Worm (Caenorhabditis elegans) whole organism, L1 larva: ENCODE measurements around the gene B0001.4.

ENCODE experiments used
- C16A3.4 ChIP-seq: fragments of 150-350 bp; optimal IDR thresholded peaks from 2 replicates; lab custom pipeline; 2014; ENCODE audit warnings: missing biosample characterization, missing genetic modification characterization
- F16B12.6 ChIP-seq: fragments of 150-350 bp; optimal IDR thresholded peaks from 2 replicates; lab custom pipeline; 2014; ENCODE audit warnings: missing biosample characterization, missing genetic modification characterization
- Y116A8C.19 ChIP-seq: sonication (generic microtip); optimal IDR thresholded peaks from 2 replicates; lab custom pipeline; 2016; ENCODE audit warnings: missing compliant biosample characterization, missing genetic modification characterization, borderline replicate concordance
- ama-1 ChIP-seq: fragments of 150-350 bp; optimal IDR thresholded peaks from 2 replicates; lab custom pipeline; 2014
- blmp-1 ChIP-seq: fragments of 150-350 bp; optimal IDR thresholded peaks from 2 replicates; lab custom pipeline; 2014; ENCODE audit warnings: missing biosample characterization, missing genetic modification characterization
- ceh-8 ChIP-seq: fragments of 200-800 bp; sonication (Bioruptor generic); optimal IDR thresholded peaks from 2 replicates; lab custom pipeline; 2018; ENCODE audit warnings: mild to moderate bottlenecking, missing genetic modification characterization, moderate library complexity, missing compliant biosample characterization
- ceh-82 ChIP-seq, 3 experiments: fragments of 150-350 bp in 1 of 3; sonication (generic microtip) in 2 of 3; optimal IDR thresholded peaks; 2 replicates each; lab custom pipeline; 2014 to 2017; ENCODE audit warnings: missing biosample characterization in 3 of 3, missing genetic modification characterization in 3 of 3
- ces-1 ChIP-seq: fragments of 150-350 bp; optimal IDR thresholded peaks from 2 replicates; lab custom pipeline; 2014; ENCODE audit warnings: missing biosample characterization, missing genetic modification reagents, missing genetic modification characterization
- efl-1 ChIP-seq, 4 experiments: fragments of 150-350 bp; optimal IDR thresholded peaks in 3 of 4; peaks in 1 of 4; 1 replicate in 1 of 4; 2 replicates in 3 of 4; lab custom pipeline; 2014; ENCODE audit warnings: missing biosample characterization in 2 of 4, missing genetic modification characterization in 2 of 4, missing genetic modification reagents in 2 of 4
- efl-3 ChIP-seq: fragments of 200-800 bp; sonication (Bioruptor generic); optimal IDR thresholded peaks from 2 replicates; lab custom pipeline; 2018; ENCODE audit warnings: mild to moderate bottlenecking, missing genetic modification characterization, missing compliant biosample characterization
- egl-13 ChIP-seq: sonication (generic microtip); optimal IDR thresholded peaks from 2 replicates; lab custom pipeline; 2016; ENCODE audit warnings: missing genotype, missing genetic modification reagents, missing genetic modification characterization, missing compliant biosample characterization
- ets-5 ChIP-seq: fragments of 200-800 bp; sonication (Bioruptor generic); IDR thresholded peaks from 2 replicates; pipeline ENCODE4 v1.3.6; 2022; ENCODE audit warnings: missing genetic modification characterization, missing compliant biosample characterization
- fkh-4 ChIP-seq: sonication (generic microtip); optimal IDR thresholded peaks from 2 replicates; lab custom pipeline; 2016; ENCODE audit warnings: missing compliant biosample characterization, missing genetic modification characterization, borderline replicate concordance
- fkh-8 ChIP-seq: sonication (generic microtip); optimal IDR thresholded peaks from 2 replicates; lab custom pipeline; 2016; ENCODE audit warnings: mild to moderate bottlenecking, missing genetic modification characterization, missing compliant biosample characterization
- fos-1 ChIP-seq: fragments of 150-350 bp; optimal IDR thresholded peaks from 2 replicates; lab custom pipeline; 2014; ENCODE audit warnings: missing biosample characterization, missing genetic modification characterization
- hlh-4 ChIP-seq: sonication (generic microtip); optimal IDR thresholded peaks from 2 replicates; lab custom pipeline; 2016; ENCODE audit warnings: mild to moderate bottlenecking, missing genetic modification characterization, missing compliant biosample characterization
- isw-1 ChIP-seq: fragments of 200-800 bp; sonication (Bioruptor generic); IDR thresholded peaks from 2 replicates; pipeline ENCODE4 v1.3.6; 2022; ENCODE audit warnings: missing genetic modification characterization, missing compliant biosample characterization
- lin-13 ChIP-seq: fragments of 150-350 bp; optimal IDR thresholded peaks from 2 replicates; lab custom pipeline; 2014; ENCODE audit warnings: missing biosample characterization, missing genetic modification reagents, missing genetic modification characterization
- lin-14 ChIP-seq: fragments of 200-800 bp; sonication (Bioruptor generic); optimal IDR thresholded peaks from 2 replicates; lab custom pipeline; 2018; ENCODE audit warnings: mild to moderate bottlenecking, missing genetic modification characterization, moderate library complexity, missing compliant biosample characterization
- lin-15B ChIP-seq: fragments of 150-350 bp; sonication (generic microtip); optimal IDR thresholded peaks from 3 replicates; lab custom pipeline; 2014; ENCODE audit warnings: missing biosample characterization, missing genetic modification characterization
- lin-35 ChIP-seq, 2 experiments: fragments of 150-350 bp; optimal IDR thresholded peaks; 2 replicates each; lab custom pipeline; 2014; ENCODE audit warnings: missing biosample characterization in 2 of 2, missing genetic modification characterization in 2 of 2, missing genetic modification reagents in 2 of 2
- lir-3 ChIP-seq: sonication (generic microtip); optimal IDR thresholded peaks from 2 replicates; lab custom pipeline; 2016; ENCODE audit warnings: mild to moderate bottlenecking, missing genetic modification characterization, moderate library complexity, missing compliant biosample characterization; ENCODE audit not compliant: poor library complexity
- lsy-2 ChIP-seq, 2 experiments: fragments of 150-350 bp; optimal IDR thresholded peaks; 2 replicates each; lab custom pipeline; 2014; ENCODE audit warnings: missing biosample characterization in 2 of 2, missing genetic modification characterization in 2 of 2
- mab-9 ChIP-seq: fragments of 200-800 bp; sonication (Bioruptor generic); IDR thresholded peaks from 2 replicates; pipeline ENCODE4 v1.3.6; 2022; ENCODE audit warnings: missing genetic modification reagents, missing genetic modification characterization, missing compliant biosample characterization
- mep-1 ChIP-seq: fragments of 150-350 bp; optimal IDR thresholded peaks from 2 replicates; lab custom pipeline; 2014; ENCODE audit warnings: missing biosample characterization, missing genetic modification characterization
- nhr-11 ChIP-seq: fragments of 150-350 bp; optimal IDR thresholded peaks from 2 replicates; lab custom pipeline; 2014; ENCODE audit warnings: missing biosample characterization, missing genetic modification characterization
- nhr-19 ChIP-seq: fragments of 200-800 bp; sonication (Bioruptor generic); conservative IDR thresholded peaks from 2 replicates; pipeline ENCODE4 v1.3.6; 2022; ENCODE audit warnings: missing genetic modification characterization, missing compliant biosample characterization
- nhr-237 ChIP-seq: fragments of 150-350 bp; optimal IDR thresholded peaks from 2 replicates; lab custom pipeline; 2014; ENCODE audit warnings: missing biosample characterization, missing genetic modification characterization
- nhr-47 ChIP-seq: sonication (generic microtip); optimal IDR thresholded peaks from 2 replicates; lab custom pipeline; 2016; ENCODE audit warnings: mild to moderate bottlenecking, missing genetic modification characterization, moderate library complexity, missing compliant biosample characterization
- nhr-71 ChIP-seq: sonication (generic microtip); optimal IDR thresholded peaks from 2 replicates; lab custom pipeline; 2016; ENCODE audit warnings: mild to moderate bottlenecking, missing genetic modification characterization, moderate library complexity, missing compliant biosample characterization
- nhr-76 ChIP-seq: sonication (generic microtip); optimal IDR thresholded peaks from 2 replicates; lab custom pipeline; 2017; ENCODE audit warnings: missing biosample characterization, missing genetic modification characterization
- nhr-77 ChIP-seq: fragments of 150-350 bp; optimal IDR thresholded peaks from 2 replicates; lab custom pipeline; 2014; ENCODE audit warnings: missing biosample characterization, missing genetic modification characterization
- nhr-84 ChIP-seq: sonication (generic microtip); optimal IDR thresholded peaks from 2 replicates; lab custom pipeline; 2017; ENCODE audit warnings: missing biosample characterization, missing genetic modification characterization
- pag-3 ChIP-seq: sonication (generic microtip); optimal IDR thresholded peaks from 2 replicates; lab custom pipeline; 2017; ENCODE audit warnings: missing genetic modification characterization, mild to moderate bottlenecking, missing compliant biosample characterization, antibody characterized with exemption, borderline replicate concordance; ENCODE audit not compliant: insufficient read depth
- rnt-1 ChIP-seq: sonication (generic microtip); optimal IDR thresholded peaks from 2 replicates; lab custom pipeline; 2016; ENCODE audit warnings: mild to moderate bottlenecking, missing genetic modification characterization, moderate library complexity, missing compliant biosample characterization
- sox-4 ChIP-seq: sonication (generic microtip); optimal IDR thresholded peaks from 2 replicates; lab custom pipeline; 2016; ENCODE audit warnings: missing genetic modification characterization, missing compliant biosample characterization
- sptf-1 ChIP-seq: fragments of 150-350 bp; optimal IDR thresholded peaks from 2 replicates; lab custom pipeline; 2014; ENCODE audit warnings: missing biosample characterization, missing genetic modification characterization
- sup-37 ChIP-seq: fragments of 200-800 bp; sonication (Bioruptor generic); optimal IDR thresholded peaks from 2 replicates; lab custom pipeline; 2018; ENCODE audit warnings: mild to moderate bottlenecking, missing genetic modification characterization, missing compliant biosample characterization
- unc-30 ChIP-seq: sonication (generic microtip); optimal IDR thresholded peaks from 2 replicates; lab custom pipeline; 2017; ENCODE audit warnings: missing biosample characterization, missing genetic modification characterization
- unc-86 ChIP-seq: sonication (generic microtip); optimal IDR thresholded peaks from 2 replicates; lab custom pipeline; 2016; ENCODE audit warnings: missing genetic modification characterization, missing compliant biosample characterization
- unc-98 ChIP-seq: fragments of 200-800 bp; sonication (Bioruptor generic); IDR thresholded peaks from 2 replicates; pipeline ENCODE4 v1.3.6; 2022; ENCODE audit warnings: missing genetic modification characterization, missing compliant biosample characterization
- vab-15 ChIP-seq: sonication (generic microtip); optimal IDR thresholded peaks from 2 replicates; lab custom pipeline; 2017; ENCODE audit warnings: missing genotype, mild to moderate bottlenecking, missing genetic modification characterization, missing compliant biosample characterization
- zip-4 ChIP-seq: fragments of 200-800 bp; sonication (Bioruptor generic); optimal IDR thresholded peaks from 2 replicates; lab custom pipeline; 2018; ENCODE audit warnings: mild to moderate bottlenecking, missing genetic modification characterization, moderate library complexity, missing compliant biosample characterization

B0001.4 gene

ce11 chrIV:12126740-12127472 lies 11.1 kb downstream of the B0001.4 start:
- no peak for TF ChIP-seq isw-1 (GFP tag; lab: Robert Waterston, UW)
- TF ChIP-seq zip-4 (GFP tag; lab: Kevin White, UChicago) = no peak
- TF ChIP-seq blmp-1 (tag; lab: Kevin White, UChicago) = no peak
- TF ChIP-seq lin-14 (GFP tag; lab: Kevin White, UChicago) = peak; percentile 51
- no peak for TF ChIP-seq unc-30
- TF ChIP-seq nhr-237 = no peak
- no peak for TF ChIP-seq unc-98 (GFP tag; lab: Robert Waterston, UW)
- no peak for TF ChIP-seq C16A3.4
- TF ChIP-seq mep-1 = peak; percentile 2
- TF ChIP-seq lin-35 (GFP tag; optimal IDR thresholded peaks at IDR 0.05; lab: Kevin White, UChicago) = no peak
- TF ChIP-seq nhr-71 (tag; lab: Kevin White, UChicago) = peak; percentile 26
- TF ChIP-seq lir-3 (tag; lab: Kevin White, UChicago) = no peak
- TF ChIP-seq ces-1 = no peak
- no peak for TF ChIP-seq nhr-19 (GFP tag; lab: Robert Waterston, UW)
- TF ChIP-seq nhr-77 = no peak
- TF ChIP-seq nhr-84 (tag; lab: Kevin White, UChicago) = no peak
- peak; percentile 55 for TF ChIP-seq fkh-8 (tag; lab: Kevin White, UChicago)
- no peak for TF ChIP-seq lin-13 (GFP tag; lab: Kevin White, UChicago)
- no peak for TF ChIP-seq ets-5 (GFP tag; lab: Robert Waterston, UW)
- TF ChIP-seq ceh-8 = no peak
- no peak for TF ChIP-seq fkh-4 (tag; lab: Kevin White, UChicago)
- TF ChIP-seq ama-1 (lab: Kevin White, UChicago) = no peak
- TF ChIP-seq nhr-47 (tag; lab: Kevin White, UChicago) = peak; percentile 27

ce11 chrIV:12124314-12125084 lies 13.5 kb downstream of the B0001.4 start, which contains the start of gene dhhc-6:
Gene dhhc-6, plus strand, starts transcription at chrIV:12124952.
- TF ChIP-seq hlh-4 (tag; lab: Kevin White, UChicago) = no peak
- TF ChIP-seq pag-3 (tag; lab: Kevin White, UChicago) = no peak
- TF ChIP-seq nhr-237 = no peak
- TF ChIP-seq rnt-1 (tag; lab: Kevin White, UChicago) = no peak
- no peak for TF ChIP-seq sptf-1 (tag; lab: Kevin White, UChicago)
- no peak for TF ChIP-seq fkh-4 (tag; lab: Kevin White, UChicago)
- no peak for TF ChIP-seq vab-15 (tag; lab: Kevin White, UChicago)
- TF ChIP-seq nhr-76 = no peak
- TF ChIP-seq sox-4 (tag; lab: Kevin White, UChicago) = no peak
- TF ChIP-seq blmp-1 (tag; lab: Kevin White, UChicago) = no peak
- no peak for TF ChIP-seq fos-1 (tag; lab: Kevin White, UChicago)
- TF ChIP-seq, all 84 proteins: peak for 0

- TF ChIP-seq lsy-2 (tag; optimal IDR thresholded peaks at IDR 0.05; lab: Kevin White, UChicago) = peak; percentile 8 to 54
- no peak for TF ChIP-seq Y116A8C.19 (tag; lab: Kevin White, UChicago)
- no peak for TF ChIP-seq pag-3 (tag; lab: Kevin White, UChicago)
- TF ChIP-seq mep-1 = peak; percentile 13
- TF ChIP-seq efl-1 (optimal IDR thresholded peaks at IDR 0.05; lab: Kevin White, UChicago) = peak in 1 of 2 experiments; percentile 7
- peak in 1 of 2 experiments; percentile 35 for TF ChIP-seq efl-1 (GFP tag; optimal IDR thresholded peaks at IDR 0.05 in 1 of 2; lab: Kevin White, UChicago)
- TF ChIP-seq blmp-1 (tag; lab: Kevin White, UChicago) = peak; percentile 19
- TF ChIP-seq ama-1 (lab: Kevin White, UChicago) = peak; percentile 21
- no peak for TF ChIP-seq mab-9 (GFP tag; lab: Robert Waterston, UW)
- no peak for TF ChIP-seq sox-4 (tag; lab: Kevin White, UChicago)
- TF ChIP-seq F16B12.6 = no peak
- TF ChIP-seq nhr-11 = no peak
- TF ChIP-seq sup-37 (GFP tag; lab: Kevin White, UChicago) = no peak
- no peak for TF ChIP-seq zip-4 (GFP tag; lab: Kevin White, UChicago)
- peak in 1 of 3 experiments; percentile 29 for TF ChIP-seq ceh-82 (tag; optimal IDR thresholded peaks at IDR 0.05; lab: Kevin White, UChicago)
- peak; percentile 21 to 54 for TF ChIP-seq lin-35 (GFP tag; optimal IDR thresholded peaks at IDR 0.05; lab: Kevin White, UChicago)
- no peak for TF ChIP-seq efl-3 (GFP tag; lab: Kevin White, UChicago)
- TF ChIP-seq lin-15B (tag; lab: Kevin White, UChicago) = peak; percentile 6
- no peak for TF ChIP-seq egl-13 (tag; lab: Kevin White, UChicago)
- TF ChIP-seq unc-86 = no peak
Observed at ce11 chrIV:12122874-12123664, 14.9 kb downstream of the B0001.4 start, which contains the start of gene aly-3. Gene aly-3, plus strand, starts transcription at chrIV:12123282.
